Fruit fly (Drosophila melanogaster) whole organism, prepupa: ENCODE data around the gene firl.

Source experiments
- Blimp-1 ChIP-seq: fragments of 200-800 bp; sonication (Bioruptor generic); optimal IDR thresholded peaks from 3 replicates; lab custom pipeline; 2017; ENCODE audit warnings: missing biosample characterization, missing genetic modification characterization, mild to moderate bottlenecking, moderate library complexity, missing genetic modification reagents
- CG10631 ChIP-seq: fragments of 200-800 bp; sonication (Bioruptor generic); optimal IDR thresholded peaks from 2 replicates; lab custom pipeline; 2016; ENCODE audit warnings: missing biosample characterization, missing genetic modification characterization
- CG10669 ChIP-seq: fragments of 200-800 bp; sonication (Bioruptor generic); optimal IDR thresholded peaks from 3 replicates; lab custom pipeline; 2018; ENCODE audit warnings: missing biosample characterization, mild to moderate bottlenecking, missing genetic modification characterization, moderate library complexity
- CG11762 ChIP-seq: fragments of 200-800 bp; sonication (Bioruptor generic); optimal IDR thresholded peaks from 3 replicates; lab custom pipeline; 2016; ENCODE audit warnings: missing biosample characterization, missing genetic modification characterization; ENCODE audit not compliant: insufficient read depth
- CG11902 ChIP-seq: fragments of 200-800 bp; sonication (Bioruptor generic); optimal IDR thresholded peaks from 3 replicates; lab custom pipeline; 2016; ENCODE audit warnings: missing biosample characterization, missing genetic modification characterization
- CG15336 ChIP-seq: fragments of 200-800 bp; sonication (Bioruptor generic); IDR thresholded peaks from 2 replicates; pipeline ENCODE4 v1.3.6; 2022; ENCODE audit warnings: missing biosample characterization, missing genetic modification characterization
- CG1621 ChIP-seq: fragments of 200-800 bp; sonication (Bioruptor generic); optimal IDR thresholded peaks from 3 replicates; lab custom pipeline; 2018; ENCODE audit warnings: missing biosample characterization, mild to moderate bottlenecking, missing genetic modification characterization
- CG16779 ChIP-seq: fragments of 200-800 bp; sonication (Bioruptor generic); optimal IDR thresholded peaks from 3 replicates; lab custom pipeline; 2017; ENCODE audit warnings: missing biosample characterization, mild to moderate bottlenecking, missing genetic modification characterization
- CG32006 ChIP-seq: fragments of 200-800 bp; sonication (Bioruptor generic); optimal IDR thresholded peaks from 3 replicates; lab custom pipeline; 2017; ENCODE audit warnings: missing biosample characterization, mild to moderate bottlenecking, missing genetic modification characterization
- CG34406 ChIP-seq: fragments of 200-800 bp; sonication (Bioruptor generic); optimal IDR thresholded peaks from 3 replicates; lab custom pipeline; 2016; ENCODE audit warnings: missing biosample characterization, missing genetic modification characterization
- CG3919 ChIP-seq: fragments of 200-800 bp; sonication (Bioruptor generic); optimal IDR thresholded peaks from 3 replicates; lab custom pipeline; 2016; ENCODE audit warnings: missing biosample characterization, missing genetic modification characterization
- CG4318 ChIP-seq: fragments of 200-800 bp; sonication (Bioruptor generic); optimal IDR thresholded peaks from 3 replicates; lab custom pipeline; 2017; ENCODE audit warnings: missing biosample characterization, mild to moderate bottlenecking, missing genetic modification characterization
- CG6163 ChIP-seq: fragments of 200-800 bp; sonication (Bioruptor generic); IDR thresholded peaks from 3 replicates; pipeline ENCODE4 v1.3.6; 2022; ENCODE audit warnings: missing biosample characterization, missing genetic modification characterization
- CG6792 ChIP-seq: fragments of 200-800 bp; sonication (Bioruptor generic); optimal IDR thresholded peaks from 3 replicates; lab custom pipeline; 2016; ENCODE audit warnings: missing biosample characterization, missing genetic modification characterization
- CG6808 ChIP-seq: fragments of 200-800 bp; sonication (Bioruptor generic); optimal IDR thresholded peaks from 3 replicates; lab custom pipeline; 2017; ENCODE audit warnings: missing biosample characterization, missing genetic modification characterization, mild to moderate bottlenecking, moderate library complexity, missing genetic modification reagents
- CG6854 ChIP-seq: fragments of 200-800 bp; sonication (Bioruptor generic); optimal IDR thresholded peaks from 2 replicates; lab custom pipeline; 2017; ENCODE audit warnings: missing biosample characterization, mild to moderate bottlenecking, missing genetic modification characterization
- CG8119 ChIP-seq: fragments of 200-800 bp; sonication (Bioruptor generic); IDR thresholded peaks from 3 replicates; pipeline ENCODE4 v1.3.6; 2022; ENCODE audit warnings: missing biosample characterization, missing genetic modification characterization
- CG8319 ChIP-seq: fragments of 200-800 bp; sonication (Bioruptor generic); optimal IDR thresholded peaks from 3 replicates; lab custom pipeline; 2016; ENCODE audit warnings: missing biosample characterization, missing genetic modification characterization
- CG8632 ChIP-seq: fragments of 200-800 bp; sonication (Bioruptor generic); optimal IDR thresholded peaks from 3 replicates; lab custom pipeline; 2016; ENCODE audit warnings: missing biosample characterization, missing genetic modification characterization
- Eip75B ChIP-seq: fragments of 200-800 bp; sonication (Bioruptor generic); optimal IDR thresholded peaks from 3 replicates; lab custom pipeline; 2016; ENCODE audit warnings: missing biosample characterization, missing genetic modification characterization
- Eip78C ChIP-seq: fragments of 200-800 bp; sonication (Bioruptor generic); peaks from one replicate; lab custom pipeline; 2016; ENCODE audit warnings: missing biosample characterization, missing genetic modification characterization
- Eip93F ChIP-seq: fragments of 200-800 bp; sonication (Bioruptor generic); optimal IDR thresholded peaks from 2 replicates; lab custom pipeline; 2016; ENCODE audit warnings: missing biosample characterization, mild to moderate bottlenecking, missing genetic modification characterization
- Ets96B ChIP-seq: fragments of 200-800 bp; optimal IDR thresholded peaks from 2 replicates; lab custom pipeline; 2019; ENCODE audit warnings: missing biosample characterization, mild to moderate bottlenecking, missing genetic modification characterization, moderate library complexity
- Gug ChIP-seq: fragments of 200-800 bp; sonication (Bioruptor generic); IDR thresholded peaks from 2 replicates; pipeline ENCODE4 v1.3.6; 2022; ENCODE audit warnings: missing biosample characterization, missing genetic modification characterization
- Hr38 ChIP-seq: sonication (Bioruptor generic); optimal IDR thresholded peaks from 2 replicates; lab custom pipeline; 2016; ENCODE audit warnings: missing biosample characterization, missing genetic modification characterization
- Hr39 ChIP-seq: fragments of 200-800 bp; sonication (Bioruptor generic); optimal IDR thresholded peaks from 2 replicates; lab custom pipeline; 2016; ENCODE audit warnings: missing biosample characterization, missing genetic modification characterization
- Hr4 ChIP-seq: fragments of 200-800 bp; sonication (Bioruptor generic); optimal IDR thresholded peaks from 3 replicates; lab custom pipeline; 2016; ENCODE audit warnings: missing biosample characterization, missing genetic modification characterization
- Lpt ChIP-seq: fragments of 200-800 bp; sonication (Bioruptor generic); optimal IDR thresholded peaks from 3 replicates; lab custom pipeline; 2016; ENCODE audit warnings: missing biosample characterization, missing genetic modification characterization
- OdsH ChIP-seq: fragments of 200-800 bp; sonication (Bioruptor generic); optimal IDR thresholded peaks from 3 replicates; lab custom pipeline; 2016; ENCODE audit warnings: missing biosample characterization, missing genetic modification characterization
- Smox ChIP-seq: fragments of 200-800 bp; sonication (Bioruptor generic); optimal IDR thresholded peaks from 3 replicates; lab custom pipeline; 2016; ENCODE audit warnings: missing biosample characterization, missing genetic modification characterization
- Sox102F ChIP-seq: fragments of 200-800 bp; sonication (Bioruptor generic); optimal IDR thresholded peaks from 2 replicates; lab custom pipeline; 2016; ENCODE audit warnings: missing biosample characterization, mild to moderate bottlenecking, missing genetic modification characterization
- Sox14 ChIP-seq: fragments of 200-800 bp; sonication (Bioruptor generic); optimal IDR thresholded peaks from 3 replicates; lab custom pipeline; 2016; ENCODE audit warnings: missing biosample characterization, missing genetic modification characterization
- achi ChIP-seq: fragments of 200-800 bp; sonication (Bioruptor generic); optimal IDR thresholded peaks from 3 replicates; lab custom pipeline; 2016; ENCODE audit warnings: missing biosample characterization, missing genetic modification characterization
- acj6 ChIP-seq: fragments of 200-800 bp; sonication (Bioruptor generic); optimal IDR thresholded peaks from 3 replicates; lab custom pipeline; 2016; ENCODE audit warnings: missing biosample characterization, missing genetic modification characterization
- cyc ChIP-seq: fragments of 200-800 bp; sonication (Bioruptor generic); optimal IDR thresholded peaks from 3 replicates; lab custom pipeline; 2016; ENCODE audit warnings: missing biosample characterization, missing genetic modification characterization
- dac ChIP-seq: fragments of 200-800 bp; sonication (Bioruptor generic); optimal IDR thresholded peaks from 2 replicates; lab custom pipeline; 2017; ENCODE audit warnings: missing biosample characterization, mild to moderate bottlenecking, missing genetic modification characterization
- dsx ChIP-seq: fragments of 200-800 bp; optimal IDR thresholded peaks from 3 replicates; lab custom pipeline; 2019; ENCODE audit warnings: missing biosample characterization, mild to moderate bottlenecking, missing genetic modification characterization, moderate library complexity; ENCODE audit not compliant: poor library complexity, severe bottlenecking
- eg ChIP-seq: fragments of 200-800 bp; sonication (Bioruptor generic); IDR thresholded peaks from 3 replicates; pipeline ENCODE4 v1.3.6; 2022; ENCODE audit warnings: missing biosample characterization, missing genetic modification characterization
- esn ChIP-seq: fragments of 200-800 bp; sonication (Bioruptor generic); optimal IDR thresholded peaks from 2 replicates; lab custom pipeline; 2016; ENCODE audit warnings: missing biosample characterization, mild to moderate bottlenecking, missing genetic modification characterization, moderate library complexity
- fd85E ChIP-seq: fragments of 200-800 bp; sonication (Bioruptor generic); optimal IDR thresholded peaks from 3 replicates; lab custom pipeline; 2016; ENCODE audit warnings: missing biosample characterization, missing genetic modification characterization
- pdm3 ChIP-seq: fragments of 200-800 bp; sonication (Bioruptor generic); optimal IDR thresholded peaks from 3 replicates; lab custom pipeline; 2016; ENCODE audit warnings: missing biosample characterization, missing genetic modification characterization
- salr ChIP-seq, 2 experiments: fragments of 200-800 bp; sonication (Bioruptor generic); optimal IDR thresholded peaks; 3 replicates each; lab custom pipeline; 2016 to 2018; ENCODE audit warnings: missing biosample characterization in 2 of 2, missing genetic modification characterization in 2 of 2, mild to moderate bottlenecking in 1 of 2
- spab ChIP-seq: fragments of 200-800 bp; sonication (Bioruptor generic); optimal IDR thresholded peaks from 2 replicates; lab custom pipeline; 2017; ENCODE audit warnings: missing biosample characterization, mild to moderate bottlenecking, missing genetic modification characterization, missing genetic modification reagents
- ss ChIP-seq, 2 experiments: fragments of 200-800 bp; sonication (Bioruptor generic); optimal IDR thresholded peaks; 2 replicates in 1 of 2; 3 replicates in 1 of 2; lab custom pipeline; 2017 to 2018; ENCODE audit warnings: mild to moderate bottlenecking in 2 of 2, missing biosample characterization in 2 of 2, missing genetic modification characterization in 2 of 2, moderate library complexity in 1 of 2
- svp ChIP-seq: fragments of 200-800 bp; sonication (Bioruptor generic); peaks from one replicate; lab custom pipeline; 2016; ENCODE audit warnings: missing biosample characterization, missing genetic modification characterization
- topi ChIP-seq: fragments of 200-800 bp; sonication (Bioruptor generic); optimal IDR thresholded peaks from 3 replicates; lab custom pipeline; 2016; ENCODE audit warnings: missing biosample characterization, missing genetic modification characterization
- vri ChIP-seq: fragments of 200-800 bp; sonication (Bioruptor generic); optimal IDR thresholded peaks from 3 replicates; lab custom pipeline; 2016; ENCODE audit warnings: missing biosample characterization, mild to moderate bottlenecking, missing genetic modification characterization

The firl gene

dm6 chr2L:12026458-12027431 lies 39.8 kb downstream of the firl start (continued):
- TF ChIP-seq esn (GFP tag; lab: Kevin White, UChicago) (peak; percentile 84), Hr38 (GFP tag; lab: Kevin White, UChicago) (no peak), CG16779 (peak; percentile 67), Ets96B (peak; percentile 77), Hr39 (peak; percentile 81), CG6792 (GFP tag; lab: Kevin White, UChicago) (peak; percentile 68), vri (GFP tag; lab: Kevin White, UChicago) (peak; percentile 68), salr (GFP tag; optimal IDR thresholded peaks at IDR 0.05; lab: Kevin White, UChicago) (peak; percentile 47 to 88), CG8319 (GFP tag; lab: Kevin White, UChicago) (peak; percentile 50), Gug (GFP tag; lab: Robert Waterston, UW) (peak; percentile 56), Smox (GFP tag; lab: Kevin White, UChicago) (peak; percentile 65)

dm6 chr2L:12025505-12025904 lies 41.1 kb downstream of the firl start:
- TF ChIP-seq dac (GFP tag; lab: Kevin White, UChicago), result no peak
- peak; percentile 21 for TF ChIP-seq Ets96B
- peak; percentile 31 for TF ChIP-seq Lpt
- no peak for TF ChIP-seq OdsH (GFP tag; lab: Kevin White, UChicago)
- peak; percentile 70; the same call in 2 of the 3 replicates for TF ChIP-seq eg (GFP tag; lab: Robert Waterston, UW)
- TF ChIP-seq CG15336 (GFP tag; lab: Robert Waterston, UW), result peak; percentile 49
- TF ChIP-seq dsx (GFP tag; lab: Kevin White, UChicago), result peak; percentile 41
- TF ChIP-seq Blimp-1, result no peak
- TF ChIP-seq Gug (GFP tag; lab: Robert Waterston, UW), result no peak
- TF ChIP-seq CG3919 (GFP tag; lab: Kevin White, UChicago), result peak; percentile 42
- TF ChIP-seq CG34406, result no peak
- no peak for TF ChIP-seq Hr38 (GFP tag; lab: Kevin White, UChicago)
- TF ChIP-seq ss (GFP tag; optimal IDR thresholded peaks at IDR 0.05; lab: Kevin White, UChicago), result peak; percentile 35 to 44
- TF ChIP-seq Eip75B (GFP tag; lab: Kevin White, UChicago), result peak; percentile 4
- peak; percentile 51 for TF ChIP-seq esn (GFP tag; lab: Kevin White, UChicago)
- peak; percentile 27 for TF ChIP-seq spab
- TF ChIP-seq CG10631, result peak; percentile 22
- TF ChIP-seq CG4318 (GFP tag; lab: Kevin White, UChicago), result no peak
- TF ChIP-seq CG1621 (tag; lab: Kevin White, UChicago), result peak; percentile 40
- no peak for TF ChIP-seq acj6 (GFP tag; lab: Kevin White, UChicago)
- TF ChIP-seq CG10669 (GFP tag; lab: Kevin White, UChicago), result no peak
- TF ChIP-seq CG16779, result no peak
- TF ChIP-seq CG8632 (GFP tag; lab: Kevin White, UChicago), result no peak
- TF ChIP-seq CG6792 (GFP tag; lab: Kevin White, UChicago), result no peak
- peak; percentile 33 for TF ChIP-seq CG6808 (GFP tag; lab: Kevin White, UChicago)
- TF ChIP-seq cyc, result peak; percentile 17
- peak; percentile 4 for TF ChIP-seq Sox102F (GFP tag; lab: Kevin White, UChicago)
- peak; percentile 7 for TF ChIP-seq CG32006 (GFP tag; lab: Kevin White, UChicago)
- TF ChIP-seq Eip78C (GFP tag; lab: Kevin White, UChicago), result peak; percentile 77
- no peak for TF ChIP-seq pdm3 (GFP tag; lab: Kevin White, UChicago)
- TF ChIP-seq CG8319 (GFP tag; lab: Kevin White, UChicago), result no peak
- TF ChIP-seq Sox14, result peak; percentile 61
- peak; percentile 54; the same call in 2 of the 3 replicates for TF ChIP-seq CG6163 (GFP tag; lab: Robert Waterston, UW)
- TF ChIP-seq topi (GFP tag; lab: Kevin White, UChicago), result peak; percentile 11
- no peak for TF ChIP-seq Eip93F (GFP tag; lab: Kevin White, UChicago)
- TF ChIP-seq svp (GFP tag; lab: Kevin White, UChicago), result peak; percentile 55
- no peak for TF ChIP-seq CG11902 (GFP tag; lab: Kevin White, UChicago)
- TF ChIP-seq CG6854 (GFP tag; lab: Kevin White, UChicago), result no peak
- TF ChIP-seq Hr4 (GFP tag; lab: Kevin White, UChicago), result no peak
- TF ChIP-seq CG8119, result no peak
- no peak for TF ChIP-seq fd85E
- peak; percentile 8 for TF ChIP-seq achi (GFP tag; lab: Kevin White, UChicago)
- TF ChIP-seq CG11762 (GFP tag; lab: Kevin White, UChicago), result no peak
